Worm (Caenorhabditis elegans) whole organism, L1 larva: Measurements from ENCODE around the gene col-162.
A peak's percentile ranks its signal among the peaks of the same experiment; 100 is the strongest.

ENCODE experiments used
- C34B4.2 ChIP-seq: sonication (generic microtip); optimal IDR thresholded peaks from 2 replicates; lab custom pipeline; 2017; ENCODE audit warnings: mild to moderate bottlenecking, missing genetic modification characterization, missing compliant biosample characterization
- aly-2 ChIP-seq: fragments of 150-350 bp; optimal IDR thresholded peaks from 2 replicates; lab custom pipeline; 2014; ENCODE audit warnings: missing biosample characterization, missing genetic modification characterization
- ama-1 ChIP-seq: fragments of 150-350 bp; optimal IDR thresholded peaks from 2 replicates; lab custom pipeline; 2014
- ceh-82 ChIP-seq, 3 experiments: fragments of 150-350 bp in 1 of 3; sonication (generic microtip) in 2 of 3; optimal IDR thresholded peaks; 2 replicates each; lab custom pipeline; 2014 to 2017; ENCODE audit warnings: missing biosample characterization in 3 of 3, missing genetic modification characterization in 3 of 3
- ces-1 ChIP-seq: fragments of 150-350 bp; optimal IDR thresholded peaks from 2 replicates; lab custom pipeline; 2014; ENCODE audit warnings: missing biosample characterization, missing genetic modification reagents, missing genetic modification characterization
- efl-1 ChIP-seq, 4 experiments: fragments of 150-350 bp; optimal IDR thresholded peaks in 3 of 4; peaks in 1 of 4; 1 replicate in 1 of 4; 2 replicates in 3 of 4; lab custom pipeline; 2014; ENCODE audit warnings: missing biosample characterization in 2 of 4, missing genetic modification characterization in 2 of 4, missing genetic modification reagents in 2 of 4
- egl-13 ChIP-seq: sonication (generic microtip); optimal IDR thresholded peaks from 2 replicates; lab custom pipeline; 2016; ENCODE audit warnings: missing genotype, missing genetic modification reagents, missing genetic modification characterization, missing compliant biosample characterization
- egl-27 ChIP-seq, 2 experiments: fragments of 150-350 bp in 1 of 2; sonication (generic microtip); optimal IDR thresholded peaks; 3 replicates each; lab custom pipeline; 2017 to 2018; ENCODE audit warnings: missing biosample characterization in 2 of 2, missing genetic modification characterization in 2 of 2, missing genetic modification reagents in 2 of 2
- elt-3 ChIP-seq, 6 experiments: fragments of 150-350 bp in 1 of 6; sonication (generic microtip); optimal IDR thresholded peaks; 2 replicates each; lab custom pipeline; 2017 to 2018; ENCODE audit warnings: missing biosample characterization in 6 of 6, missing genetic modification characterization in 6 of 6, inconsistent platforms in 1 of 6
- fkh-10 ChIP-seq: sonication (generic microtip); optimal IDR thresholded peaks from 2 replicates; lab custom pipeline; 2017; ENCODE audit warnings: missing biosample characterization, missing genetic modification reagents, missing genetic modification characterization
- fos-1 ChIP-seq: fragments of 150-350 bp; optimal IDR thresholded peaks from 2 replicates; lab custom pipeline; 2014; ENCODE audit warnings: missing biosample characterization, missing genetic modification characterization
- hlh-17 ChIP-seq: fragments of 200-800 bp; sonication (Bioruptor generic); optimal IDR thresholded peaks from 2 replicates; lab custom pipeline; 2018; ENCODE audit warnings: missing genetic modification characterization, mild to moderate bottlenecking, missing compliant biosample characterization, moderate library complexity, borderline replicate concordance
- hlh-4 ChIP-seq: sonication (generic microtip); optimal IDR thresholded peaks from 2 replicates; lab custom pipeline; 2016; ENCODE audit warnings: mild to moderate bottlenecking, missing genetic modification characterization, missing compliant biosample characterization
- isw-1 ChIP-seq: fragments of 200-800 bp; sonication (Bioruptor generic); IDR thresholded peaks from 2 replicates; pipeline ENCODE4 v1.3.6; 2022; ENCODE audit warnings: missing genetic modification characterization, missing compliant biosample characterization
- lin-14 ChIP-seq: fragments of 200-800 bp; sonication (Bioruptor generic); optimal IDR thresholded peaks from 2 replicates; lab custom pipeline; 2018; ENCODE audit warnings: mild to moderate bottlenecking, missing genetic modification characterization, moderate library complexity, missing compliant biosample characterization
- lin-15B ChIP-seq: fragments of 150-350 bp; sonication (generic microtip); optimal IDR thresholded peaks from 3 replicates; lab custom pipeline; 2014; ENCODE audit warnings: missing biosample characterization, missing genetic modification characterization
- lin-39 ChIP-seq: fragments of 150-350 bp; optimal IDR thresholded peaks from 2 replicates; lab custom pipeline; 2014; ENCODE audit warnings: missing biosample characterization, missing genetic modification reagents, missing genetic modification characterization
- lir-3 ChIP-seq: sonication (generic microtip); optimal IDR thresholded peaks from 2 replicates; lab custom pipeline; 2016; ENCODE audit warnings: mild to moderate bottlenecking, missing genetic modification characterization, moderate library complexity, missing compliant biosample characterization; ENCODE audit not compliant: poor library complexity
- lsy-2 ChIP-seq, 2 experiments: fragments of 150-350 bp; optimal IDR thresholded peaks; 2 replicates each; lab custom pipeline; 2014; ENCODE audit warnings: missing biosample characterization in 2 of 2, missing genetic modification characterization in 2 of 2
- nhr-11 ChIP-seq: fragments of 150-350 bp; optimal IDR thresholded peaks from 2 replicates; lab custom pipeline; 2014; ENCODE audit warnings: missing biosample characterization, missing genetic modification characterization
- nhr-12 ChIP-seq: sonication (generic microtip); optimal IDR thresholded peaks from 2 replicates; lab custom pipeline; 2017; ENCODE audit warnings: missing biosample characterization, missing genetic modification characterization
- nhr-19 ChIP-seq: fragments of 200-800 bp; sonication (Bioruptor generic); conservative IDR thresholded peaks from 2 replicates; pipeline ENCODE4 v1.3.6; 2022; ENCODE audit warnings: missing genetic modification characterization, missing compliant biosample characterization
- nhr-20 ChIP-seq: sonication (generic microtip); optimal IDR thresholded peaks from 2 replicates; lab custom pipeline; 2016; ENCODE audit warnings: mild to moderate bottlenecking, missing genetic modification characterization, missing compliant biosample characterization
- nhr-71 ChIP-seq: sonication (generic microtip); optimal IDR thresholded peaks from 2 replicates; lab custom pipeline; 2016; ENCODE audit warnings: mild to moderate bottlenecking, missing genetic modification characterization, moderate library complexity, missing compliant biosample characterization
- nhr-77 ChIP-seq: fragments of 150-350 bp; optimal IDR thresholded peaks from 2 replicates; lab custom pipeline; 2014; ENCODE audit warnings: missing biosample characterization, missing genetic modification characterization
- pag-3 ChIP-seq: sonication (generic microtip); optimal IDR thresholded peaks from 2 replicates; lab custom pipeline; 2017; ENCODE audit warnings: missing genetic modification characterization, mild to moderate bottlenecking, missing compliant biosample characterization, antibody characterized with exemption, borderline replicate concordance; ENCODE audit not compliant: insufficient read depth
- pax-3 ChIP-seq: fragments of 200-800 bp; sonication (Bioruptor generic); optimal IDR thresholded peaks from 2 replicates; lab custom pipeline; 2018; ENCODE audit warnings: mild to moderate bottlenecking, missing genetic modification characterization, moderate library complexity, missing compliant biosample characterization
- rnt-1 ChIP-seq: sonication (generic microtip); optimal IDR thresholded peaks from 2 replicates; lab custom pipeline; 2016; ENCODE audit warnings: mild to moderate bottlenecking, missing genetic modification characterization, moderate library complexity, missing compliant biosample characterization
- skn-1 ChIP-seq: fragments of 150-350 bp; optimal IDR thresholded peaks from 2 replicates; lab custom pipeline; 2014; ENCODE audit warnings: missing biosample characterization, missing genetic modification characterization
- snpc-4 ChIP-seq: fragments of 150-350 bp; optimal IDR thresholded peaks from 2 replicates; lab custom pipeline; 2014; ENCODE audit warnings: missing biosample characterization, missing genetic modification characterization
- snu-23 ChIP-seq: sonication (generic microtip); optimal IDR thresholded peaks from 2 replicates; lab custom pipeline; 2016; ENCODE audit warnings: missing genetic modification characterization, missing compliant biosample characterization
- sox-4 ChIP-seq: sonication (generic microtip); optimal IDR thresholded peaks from 2 replicates; lab custom pipeline; 2016; ENCODE audit warnings: missing genetic modification characterization, missing compliant biosample characterization
- sup-37 ChIP-seq: fragments of 200-800 bp; sonication (Bioruptor generic); optimal IDR thresholded peaks from 2 replicates; lab custom pipeline; 2018; ENCODE audit warnings: mild to moderate bottlenecking, missing genetic modification characterization, missing compliant biosample characterization
- tbx-2 ChIP-seq: sonication (generic microtip); optimal IDR thresholded peaks from 2 replicates; lab custom pipeline; 2016; ENCODE audit warnings: missing genetic modification characterization, missing compliant biosample characterization
- tlp-1 ChIP-seq: fragments of 150-350 bp; optimal IDR thresholded peaks from 2 replicates; lab custom pipeline; 2014; ENCODE audit warnings: missing biosample characterization, missing genetic modification characterization
- unc-130 ChIP-seq: fragments of 150-350 bp; optimal IDR thresholded peaks from 2 replicates; lab custom pipeline; 2017; ENCODE audit warnings: missing biosample characterization, missing genetic modification characterization, inconsistent platforms
- unc-98 ChIP-seq: fragments of 200-800 bp; sonication (Bioruptor generic); IDR thresholded peaks from 2 replicates; pipeline ENCODE4 v1.3.6; 2022; ENCODE audit warnings: missing genetic modification characterization, missing compliant biosample characterization
- xbp-1 ChIP-seq: sonication (generic microtip); optimal IDR thresholded peaks from 2 replicates; lab custom pipeline; 2016; ENCODE audit warnings: missing genetic modification characterization, missing compliant biosample characterization
- ztf-4 ChIP-seq: fragments of 150-350 bp; optimal IDR thresholded peaks from 2 replicates; lab custom pipeline; 2014; ENCODE audit warnings: missing biosample characterization, missing genetic modification characterization

Gene col-162

DNA sequence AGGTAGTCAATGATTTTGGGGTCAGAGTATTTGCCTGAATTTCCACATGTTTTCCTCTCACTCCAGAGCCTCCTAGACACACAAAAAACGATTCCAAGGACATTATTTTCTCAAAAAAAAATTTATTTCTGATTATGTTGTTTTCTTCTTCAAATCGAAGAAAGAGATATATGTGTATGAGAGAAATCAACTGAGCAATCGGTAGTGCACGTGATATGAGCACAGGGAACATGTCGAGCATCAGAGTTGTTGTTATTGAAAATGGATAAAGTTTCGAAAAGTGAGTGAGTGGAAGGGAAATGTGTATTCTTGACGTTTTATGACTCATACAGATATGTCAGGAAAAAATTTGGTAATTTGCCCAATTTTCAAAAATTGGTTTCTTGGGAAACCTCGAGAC, 30.3 kb downstream of the col-162 start (continued):
- TF ChIP-seq sox-4 (tag; lab: Kevin White, UChicago): no peak
- no peak for TF ChIP-seq egl-27 (tag; optimal IDR thresholded peaks at IDR 0.05; lab: Kevin White, UChicago)
- no peak for TF ChIP-seq lir-3 (tag; lab: Kevin White, UChicago)
- no peak for TF ChIP-seq ces-1
- TF ChIP-seq nhr-19: peak; percentile 43
- TF ChIP-seq sup-37 (GFP tag; lab: Kevin White, UChicago): no peak
- no peak for TF ChIP-seq efl-1 (optimal IDR thresholded peaks at IDR 0.05; lab: Kevin White, UChicago)
- peak in 1 of 2 experiments; percentile 39 for TF ChIP-seq efl-1 (GFP tag; optimal IDR thresholded peaks at IDR 0.05 in 1 of 2; lab: Kevin White, UChicago)
- TF ChIP-seq lin-39 (tag; lab: Kevin White, UChicago): no peak
- no peak for TF ChIP-seq egl-13 (tag; lab: Kevin White, UChicago)
- no peak for TF ChIP-seq elt-3 (tag; optimal IDR thresholded peaks at IDR 0.05; lab: Kevin White, UChicago)
- TF ChIP-seq snpc-4: no peak
- no peak for TF ChIP-seq unc-98
- TF ChIP-seq pag-3 (tag; lab: Kevin White, UChicago): no peak
- TF ChIP-seq hlh-4 (tag; lab: Kevin White, UChicago): no peak
- no peak for TF ChIP-seq nhr-11
- peak; percentile 21 for TF ChIP-seq unc-130 (tag; lab: Kevin White, UChicago)
- no peak for TF ChIP-seq nhr-12 (tag; lab: Kevin White, UChicago)

DNA sequence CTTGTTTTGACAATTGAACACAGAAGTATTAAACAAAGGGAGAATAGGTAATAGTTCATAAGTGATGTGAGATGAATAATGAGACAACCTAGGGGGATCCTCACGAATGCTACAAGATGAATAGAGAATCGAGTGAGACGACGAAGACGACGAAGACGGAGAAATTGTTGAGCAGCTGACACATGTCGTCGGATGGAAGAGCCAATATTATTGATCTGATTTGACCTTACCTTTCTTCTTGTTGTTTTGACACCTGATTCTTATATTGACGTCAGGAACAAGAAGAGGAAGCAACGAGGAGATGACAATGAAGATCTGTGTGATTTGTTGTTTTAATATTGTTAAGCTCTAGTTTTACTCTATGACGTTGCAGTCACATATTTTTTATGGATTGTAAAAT, 31.7 kb downstream of the col-162 start, which contains the start of gene T10G3.1:
TSS of gene T10G3.1 (minus strand) at position 213 of the 400 bp plus-strand sequence.
- TF ChIP-seq nhr-19 (peak; percentile 52), lin-14 (GFP tag; lab: Kevin White, UChicago) (peak; percentile 70), skn-1 (no peak), snu-23 (peak; percentile 40), nhr-71 (peak; percentile 85), unc-130 (tag; lab: Kevin White, UChicago) (peak; percentile 37), tbx-2 (peak; percentile 8), nhr-20 (peak; percentile 31), ztf-4 (tag; lab: Kevin White, UChicago) (peak; percentile 17), hlh-17 (GFP tag; lab: Kevin White, UChicago) (no peak), efl-1 (optimal IDR thresholded peaks at IDR 0.05; lab: Kevin White, UChicago) (peak in 1 of 2 experiments; percentile 22), efl-1 (GFP tag; optimal IDR thresholded peaks at IDR 0.05 in 1 of 2; lab: Kevin White, UChicago) (peak in 1 of 2 experiments; percentile 56), rnt-1 (tag; lab: Kevin White, UChicago) (peak; percentile 75), lsy-2 (tag; optimal IDR thresholded peaks at IDR 0.05; lab: Kevin White, UChicago) (peak; percentile 37 to 44), fkh-10 (no peak)

DNA sequence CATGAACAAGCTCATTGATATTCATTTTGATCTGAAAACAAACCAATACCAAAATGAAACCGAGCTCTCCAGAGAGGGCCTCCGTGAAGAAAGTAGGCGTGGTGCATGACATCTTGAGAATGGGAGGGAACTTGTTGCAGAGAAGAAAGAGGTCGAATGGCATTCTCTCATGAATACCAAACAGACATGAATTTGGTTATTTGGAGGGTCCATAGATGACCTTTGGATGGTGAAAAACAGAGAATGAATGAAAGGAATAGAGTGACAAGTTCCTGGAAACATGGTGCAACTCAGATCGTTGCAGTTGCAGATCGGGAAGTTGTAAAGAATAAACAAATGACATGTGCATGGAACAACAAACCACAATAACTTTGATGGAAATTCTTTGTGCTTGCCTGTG, 34.6 kb downstream of the col-162 start, which contains the start of gene T10G3.8:
TSS of gene T10G3.8 (minus strand) at position 101 of the 400 bp plus-strand sequence.
- TF ChIP-seq elt-3 (tag; optimal IDR thresholded peaks at IDR 0.05; lab: Kevin White, UChicago) (no peak), efl-1 (optimal IDR thresholded peaks at IDR 0.05; lab: Kevin White, UChicago) (no peak), efl-1 (GFP tag; optimal IDR thresholded peaks at IDR 0.05 in 1 of 2; lab: Kevin White, UChicago) (peak in 1 of 2 experiments; percentile 66), unc-98 (no peak), C34B4.2 (tag; lab: Kevin White, UChicago) (no peak), ama-1 (no peak), nhr-71 (no peak), aly-2 (tag; lab: Kevin White, UChicago) (no peak)

DNA sequence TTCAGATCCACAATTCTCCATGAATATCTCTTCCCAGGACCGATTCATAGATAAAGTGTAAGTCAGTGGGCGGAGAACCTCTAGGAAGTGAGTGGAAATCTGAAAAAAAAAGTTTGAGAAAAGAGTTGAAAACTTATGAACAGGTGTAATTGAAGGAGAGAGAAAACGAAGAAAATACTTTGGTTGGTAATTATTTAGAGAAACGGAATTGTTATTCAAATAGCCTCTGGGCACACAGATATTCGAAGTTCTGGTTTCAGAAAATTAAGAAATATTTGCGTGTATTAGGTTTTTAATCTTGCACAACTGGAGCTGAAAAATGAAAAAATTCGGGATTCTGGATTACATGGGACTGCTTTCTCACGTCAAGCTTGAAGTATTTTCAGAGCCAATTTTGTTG, 38.0 kb downstream of the col-162 start, which contains the start of gene T10G3.2:
TSS of gene T10G3.2 (minus strand) at position 101 of the 400 bp plus-strand sequence.
- TF ChIP-seq ceh-82 (tag; optimal IDR thresholded peaks at IDR 0.05; lab: Kevin White, UChicago) (no peak), ama-1 (no peak), snpc-4 (no peak), efl-1 (optimal IDR thresholded peaks at IDR 0.05; lab: Kevin White, UChicago) (no peak), efl-1 (GFP tag; optimal IDR thresholded peaks at IDR 0.05 in 1 of 2; lab: Kevin White, UChicago) (no peak), unc-98 (no peak), lin-15B (no peak), nhr-77 (no peak), xbp-1 (tag; lab: Kevin White, UChicago) (no peak), pax-3 (tag; lab: Kevin White, UChicago) (no peak), isw-1 (no peak), lsy-2 (tag; optimal IDR thresholded peaks at IDR 0.05; lab: Kevin White, UChicago) (no peak), egl-27 (tag; optimal IDR thresholded peaks at IDR 0.05; lab: Kevin White, UChicago) (no peak), ztf-4 (tag; lab: Kevin White, UChicago) (no peak), egl-13 (tag; lab: Kevin White, UChicago) (no peak), fos-1 (tag; lab: Kevin White, UChicago) (no peak), tlp-1 (tag; lab: Kevin White, UChicago) (no peak), sup-37 (GFP tag; lab: Kevin White, UChicago) (no peak), nhr-71 (no peak)
